Worm (Caenorhabditis elegans) whole organism, L2 larva: ENCODE measurements around the gene Y51H4A.22.

Experiments
- R02D3.7 ChIP-seq: fragments of 150-350 bp; optimal IDR thresholded peaks from 2 replicates; lab custom pipeline; 2014; ENCODE audit warnings: missing biosample characterization, missing genetic modification characterization
- Y55F3AM.14 ChIP-seq: fragments of 200-800 bp; sonication (Bioruptor generic); optimal IDR thresholded peaks from 2 replicates; lab custom pipeline; 2018; ENCODE audit warnings: mild to moderate bottlenecking, missing genetic modification characterization, missing compliant biosample characterization
- ZK546.5 ChIP-seq: sonication (generic microtip); optimal IDR thresholded peaks from 2 replicates; lab custom pipeline; 2017; ENCODE audit warnings: missing biosample characterization, missing genetic modification characterization
- alr-1 ChIP-seq: fragments of 150-350 bp; optimal IDR thresholded peaks from 2 replicates; lab custom pipeline; 2014; ENCODE audit warnings: missing biosample characterization, missing genetic modification characterization
- blmp-1 ChIP-seq: sonication (generic microtip); optimal IDR thresholded peaks from 2 replicates; lab custom pipeline; 2017; ENCODE audit warnings: missing genetic modification characterization, mild to moderate bottlenecking, missing compliant biosample characterization, antibody characterized with exemption, moderate library complexity; ENCODE audit not compliant: insufficient read depth
- crh-2 ChIP-seq: sonication (generic microtip); optimal IDR thresholded peaks from 2 replicates; lab custom pipeline; 2017; ENCODE audit warnings: missing biosample characterization, missing genetic modification characterization
- dmd-4 ChIP-seq: sonication (generic microtip); optimal IDR thresholded peaks from 2 replicates; lab custom pipeline; 2017; ENCODE audit warnings: missing biosample characterization, missing genetic modification characterization
- egl-27 ChIP-seq: sonication (generic microtip); optimal IDR thresholded peaks from 3 replicates; lab custom pipeline; 2017; ENCODE audit warnings: missing biosample characterization, missing genetic modification reagents, missing genetic modification characterization
- fos-1 ChIP-seq: fragments of 150-350 bp; optimal IDR thresholded peaks from 2 replicates; lab custom pipeline; 2014; ENCODE audit warnings: missing biosample characterization, missing genetic modification characterization
- gmeb-1 ChIP-seq: fragments of 150-350 bp; optimal IDR thresholded peaks from 2 replicates; lab custom pipeline; 2014; ENCODE audit warnings: missing biosample characterization, missing genetic modification characterization
- lin-11 ChIP-seq: fragments of 150-350 bp; sonication (generic microtip); optimal IDR thresholded peaks from 2 replicates; lab custom pipeline; 2014; ENCODE audit warnings: missing biosample characterization, missing genetic modification characterization, inconsistent platforms, mixed read lengths
- lin-39 ChIP-seq: fragments of 150-350 bp; optimal IDR thresholded peaks from 2 replicates; lab custom pipeline; 2014; ENCODE audit warnings: missing biosample characterization, missing genetic modification reagents, missing genetic modification characterization
- lsy-2 ChIP-seq, 2 experiments: fragments of 150-350 bp in 1 of 2; sonication (generic microtip) in 1 of 2; optimal IDR thresholded peaks; 2 replicates each; lab custom pipeline; 2014 to 2017; ENCODE audit warnings: missing biosample characterization in 2 of 2, missing genetic modification characterization in 2 of 2
- mab-5 ChIP-seq: fragments of 150-350 bp; optimal IDR thresholded peaks from 2 replicates; lab custom pipeline; 2014; ENCODE audit warnings: missing biosample characterization, missing genetic modification characterization
- mdl-1 ChIP-seq, 2 experiments: fragments of 150-350 bp in 1 of 2; sonication (generic microtip) in 1 of 2; optimal IDR thresholded peaks; 2 replicates each; lab custom pipeline; 2017; ENCODE audit warnings: missing biosample characterization in 2 of 2, missing genetic modification characterization in 2 of 2
- nhr-10 ChIP-seq: sonication (generic microtip); optimal IDR thresholded peaks from 2 replicates; lab custom pipeline; 2017; ENCODE audit warnings: missing biosample characterization, missing genetic modification characterization
- nhr-11 ChIP-seq: fragments of 150-350 bp; optimal IDR thresholded peaks from 2 replicates; lab custom pipeline; 2014; ENCODE audit warnings: missing biosample characterization, missing genetic modification characterization
- nhr-129 ChIP-seq: fragments of 150-350 bp; optimal IDR thresholded peaks from 2 replicates; lab custom pipeline; 2014; ENCODE audit warnings: missing biosample characterization, missing genetic modification characterization
- nhr-21 ChIP-seq: fragments of 150-350 bp; optimal IDR thresholded peaks from 2 replicates; lab custom pipeline; 2014; ENCODE audit warnings: missing biosample characterization, missing genetic modification characterization
- nhr-237 ChIP-seq: fragments of 150-350 bp; optimal IDR thresholded peaks from 2 replicates; lab custom pipeline; 2014; ENCODE audit warnings: missing biosample characterization, missing genetic modification characterization
- nhr-25 ChIP-seq: fragments of 150-350 bp; sonication (generic microtip); optimal IDR thresholded peaks from 3 replicates; lab custom pipeline; 2014; ENCODE audit warnings: missing biosample characterization, missing genetic modification characterization
- nhr-6 ChIP-seq: fragments of 150-350 bp; optimal IDR thresholded peaks from 2 replicates; lab custom pipeline; 2014; ENCODE audit warnings: missing biosample characterization, missing genetic modification characterization
- nhr-77 ChIP-seq: fragments of 150-350 bp; optimal IDR thresholded peaks from 2 replicates; lab custom pipeline; 2014; ENCODE audit warnings: missing biosample characterization, missing genetic modification characterization
- peb-1 ChIP-seq: fragments of 150-350 bp; optimal IDR thresholded peaks from 2 replicates; lab custom pipeline; 2014; ENCODE audit warnings: missing biosample characterization, missing genetic modification characterization
- sem-4 ChIP-seq: fragments of 150-350 bp; optimal IDR thresholded peaks from 2 replicates; lab custom pipeline; 2014; ENCODE audit warnings: missing biosample characterization, missing genetic modification reagents, missing genetic modification characterization
- skn-1 ChIP-seq: sonication (generic microtip); optimal IDR thresholded peaks from 2 replicates; lab custom pipeline; 2017; ENCODE audit warnings: missing biosample characterization, missing genetic modification characterization
- sma-3 ChIP-seq: sonication (generic microtip); optimal IDR thresholded peaks from 2 replicates; lab custom pipeline; 2016; ENCODE audit warnings: missing genetic modification reagents, missing genetic modification characterization, missing compliant biosample characterization
- sma-9 ChIP-seq, 2 experiments: fragments of 150-350 bp in 1 of 2; sonication (generic microtip) in 1 of 2; optimal IDR thresholded peaks; 2 replicates each; lab custom pipeline; 2014 to 2016; ENCODE audit warnings: missing genetic modification characterization in 2 of 2, mild to moderate bottlenecking in 1 of 2, missing biosample characterization in 1 of 2, missing compliant biosample characterization in 1 of 2, missing genetic modification reagents in 1 of 2, moderate library complexity in 1 of 2
- unc-55 ChIP-seq: fragments of 150-350 bp; sonication (generic microtip); optimal IDR thresholded peaks from 3 replicates; lab custom pipeline; 2014; ENCODE audit warnings: missing biosample characterization, missing genetic modification reagents, missing genetic modification characterization
- unc-62 ChIP-seq: fragments of 150-350 bp; optimal IDR thresholded peaks from 2 replicates; lab custom pipeline; 2014; ENCODE audit warnings: missing biosample characterization, missing genetic modification reagents, missing genetic modification characterization
- zag-1 ChIP-seq: fragments of 150-350 bp; optimal IDR thresholded peaks from 2 replicates; lab custom pipeline; 2014; ENCODE audit warnings: missing biosample characterization, missing genetic modification characterization
- ztf-1 ChIP-seq: fragments of 200-800 bp; sonication (Bioruptor generic); conservative IDR thresholded peaks from 2 replicates; pipeline ENCODE4 v1.3.6; 2022; ENCODE audit warnings: missing genetic modification characterization, missing compliant biosample characterization
- ztf-11 ChIP-seq: sonication (generic microtip); optimal IDR thresholded peaks from 2 replicates; lab custom pipeline; 2017; ENCODE audit warnings: missing biosample characterization, missing genetic modification characterization

The Y51H4A.22 gene

ce11 chrIV:16720412-16720811 lies at the start of gene Y51H4A.22:
TSS of gene Y51H4A.22 (plus strand) at chrIV:16720712.
- TF ChIP-seq unc-55: no peak
- TF ChIP-seq gmeb-1 (tag; lab: Kevin White, UChicago): no peak
- TF ChIP-seq nhr-129 (tag; lab: Kevin White, UChicago): no peak
- no peak for TF ChIP-seq nhr-11 (tag; lab: Kevin White, UChicago)
- no peak for TF ChIP-seq blmp-1
- TF ChIP-seq nhr-237 (tag; lab: Kevin White, UChicago): no peak
- no peak for TF ChIP-seq mab-5 (tag; lab: Kevin White, UChicago)
- TF ChIP-seq nhr-10 (tag; lab: Kevin White, UChicago): no peak
- no peak for TF ChIP-seq dmd-4 (tag; lab: Kevin White, UChicago)
- no peak for TF ChIP-seq ztf-11 (tag; lab: Kevin White, UChicago)
- no peak for TF ChIP-seq sma-9 (GFP tag; optimal IDR thresholded peaks at IDR 0.05; lab: Kevin White, UChicago)
- TF ChIP-seq sma-9 (tag; optimal IDR thresholded peaks at IDR 0.05; lab: Kevin White, UChicago): no peak

- peak; percentile 52 for TF ChIP-seq sma-3
- TF ChIP-seq lin-11: peak; percentile 21
- peak; percentile 1 for TF ChIP-seq crh-2 (tag; lab: Kevin White, UChicago)
- TF ChIP-seq alr-1: no peak
- no peak for TF ChIP-seq nhr-6 (tag; lab: Kevin White, UChicago)
- TF ChIP-seq lsy-2 (tag; optimal IDR thresholded peaks at IDR 0.05; lab: Kevin White, UChicago): no peak
- TF ChIP-seq unc-55: peak; percentile 10
- TF ChIP-seq unc-62 (GFP tag; lab: Kevin White, UChicago): no peak
- TF ChIP-seq gmeb-1 (tag; lab: Kevin White, UChicago): peak; percentile 48
- peak; percentile 53 for TF ChIP-seq fos-1 (tag; lab: Kevin White, UChicago)
- no peak for TF ChIP-seq nhr-77 (tag; lab: Kevin White, UChicago)
- no peak for TF ChIP-seq peb-1 (tag; lab: Kevin White, UChicago)
- no peak for TF ChIP-seq mab-5 (tag; lab: Kevin White, UChicago)
- peak; percentile 4 for TF ChIP-seq nhr-25 (tag; lab: Kevin White, UChicago)
- no peak for TF ChIP-seq ZK546.5 (tag; lab: Kevin White, UChicago)
- TF ChIP-seq nhr-129 (tag; lab: Kevin White, UChicago): no peak
- TF ChIP-seq nhr-21: no peak
- TF ChIP-seq, all 48 proteins: peak for 7
Measured at ce11 chrIV:16684224-16684623, 36.3 kb upstream of the Y51H4A.22 start.

- TF ChIP-seq lin-39 (no peak), crh-2 (tag; lab: Kevin White, UChicago) (no peak)
- TF ChIP-seq, all 48 proteins: peak for 0
Measured at ce11 chrIV:16694567-16694966, 25.9 kb upstream of the Y51H4A.22 start, which contains the start of gene Y51H4A.941. TSS of gene Y51H4A.941 (minus strand) at chrIV:16694667.

- no peak for TF ChIP-seq mab-5 (tag; lab: Kevin White, UChicago)
- TF ChIP-seq unc-55: peak; percentile 20
Measured at ce11 chrIV:16696422-16696821, 24.1 kb upstream of the Y51H4A.22 start.

ce11 chrIV:16706950-16707349 lies 13.6 kb upstream of the Y51H4A.22 start:
- TF ChIP-seq unc-55 (no peak), egl-27 (tag; lab: Kevin White, UChicago) (no peak), zag-1 (tag; lab: Kevin White, UChicago) (no peak), R02D3.7 (tag; lab: Kevin White, UChicago) (no peak), skn-1 (tag; lab: Kevin White, UChicago) (no peak), blmp-1 (no peak), sem-4 (tag; lab: Kevin White, UChicago) (no peak), Y55F3AM.14 (GFP tag; lab: Kevin White, UChicago) (no peak), nhr-10 (tag; lab: Kevin White, UChicago) (no peak), mdl-1 (tag; optimal IDR thresholded peaks at IDR 0.05; lab: Kevin White, UChicago) (no peak), unc-62 (GFP tag; lab: Kevin White, UChicago) (no peak), ztf-1 (no peak)
